Worm (Caenorhabditis elegans) whole organism, L4/young adult: ENCODE data around the gene C27A2.12.

ENCODE experiments used
- W03F9.2 ChIP-seq: fragments of 150-350 bp; optimal IDR thresholded peaks from 2 replicates; lab custom pipeline; 2014; ENCODE audit warnings: missing biosample characterization, missing genetic modification characterization
- dao-5 ChIP-seq: sonication (generic microtip); optimal IDR thresholded peaks from 2 replicates; lab custom pipeline; 2016; ENCODE audit warnings: missing genotype, missing genetic modification characterization, moderate library complexity, missing compliant biosample characterization
- him-1 ChIP-seq: sonication (generic microtip); optimal IDR thresholded peaks from 2 replicates; lab custom pipeline; 2016; ENCODE audit warnings: missing genotype, missing genetic modification reagents, missing genetic modification characterization, missing compliant biosample characterization

The C27A2.12 gene

ce11 chrII:5084225-5084624 lies 26.3 kb upstream of the C27A2.12 start:
- TF ChIP-seq W03F9.2 (tag; lab: Kevin White, UChicago) (no peak), him-1 (tag; lab: Kevin White, UChicago) (no peak), dao-5 (tag; lab: Kevin White, UChicago) (no peak)

- TF ChIP-seq W03F9.2 (tag; lab: Kevin White, UChicago) = no peak
- TF ChIP-seq him-1 (tag; lab: Kevin White, UChicago) = no peak
- no peak for TF ChIP-seq dao-5 (tag; lab: Kevin White, UChicago)
Measured at ce11 chrII:5083341-5083740, 25.4 kb upstream of the C27A2.12 start, which contains the start of gene C04G6.4. Gene C04G6.4 (minus strand): TSS chrII:5083441.

- TF ChIP-seq W03F9.2 (tag; lab: Kevin White, UChicago) (peak; percentile 45), him-1 (tag; lab: Kevin White, UChicago) (no peak), dao-5 (tag; lab: Kevin White, UChicago) (no peak)
Measured at ce11 chrII:5081124-5081913, 23.4 kb upstream of the C27A2.12 start, which contains the start of gene dsh-2. Gene dsh-2 (minus strand): TSS chrII:5081174.

ce11 chrII:5071265-5071664 lies 13.3 kb upstream of the C27A2.12 start, which contains the start of gene C27A2.7:
Gene C27A2.7 (minus strand): TSS chrII:5071365.
- TF ChIP-seq him-1 (tag; lab: Kevin White, UChicago) (no peak), dao-5 (tag; lab: Kevin White, UChicago) (no peak), W03F9.2 (tag; lab: Kevin White, UChicago) (no peak)

ce11 chrII:5069525-5069924 lies 11.6 kb upstream of the C27A2.12 start, which contains the start of gene idpb-2:
Gene idpb-2 (minus strand): TSS chrII:5069625.
- no peak for TF ChIP-seq him-1 (tag; lab: Kevin White, UChicago)
- TF ChIP-seq dao-5 (tag; lab: Kevin White, UChicago) = no peak
- TF ChIP-seq W03F9.2 (tag; lab: Kevin White, UChicago) = no peak

- TF ChIP-seq W03F9.2 (tag; lab: Kevin White, UChicago) = no peak
- TF ChIP-seq him-1 (tag; lab: Kevin White, UChicago) = no peak
- no peak for TF ChIP-seq dao-5 (tag; lab: Kevin White, UChicago)
Measured at ce11 chrII:5067927-5068326, 10.0 kb upstream of the C27A2.12 start, which contains the start of gene C27A2.8. Gene C27A2.8 (minus strand): TSS chrII:5068043.

- TF ChIP-seq dao-5 (tag; lab: Kevin White, UChicago) = no peak
- no peak for TF ChIP-seq W03F9.2 (tag; lab: Kevin White, UChicago)
- TF ChIP-seq him-1 (tag; lab: Kevin White, UChicago) = no peak
Measured at ce11 chrII:5066967-5067366, 9.0 kb upstream of the C27A2.12 start.

ce11 chrII:5061794-5062368 lies 3.9 kb upstream of the C27A2.12 start, which contains the start of gene smc-5:
Gene smc-5 (plus strand): TSS chrII:5062125.
- TF ChIP-seq W03F9.2 (tag; lab: Kevin White, UChicago) (no peak), him-1 (tag; lab: Kevin White, UChicago) (no peak), dao-5 (tag; lab: Kevin White, UChicago) (no peak)

ce11 chrII:5060719-5061118 lies 2.8 kb upstream of the C27A2.12 start, which contains the start of gene pho-12:
Gene pho-12 (minus strand): TSS chrII:5060819.
- TF ChIP-seq him-1 (tag; lab: Kevin White, UChicago) (no peak), W03F9.2 (tag; lab: Kevin White, UChicago) (no peak), dao-5 (tag; lab: Kevin White, UChicago) (no peak)

ce11 chrII:5057315-5057714 lies 621 bp downstream of the C27A2.12 start:
- TF ChIP-seq W03F9.2 (tag; lab: Kevin White, UChicago) (peak; percentile 12), him-1 (tag; lab: Kevin White, UChicago) (peak; percentile 55), dao-5 (tag; lab: Kevin White, UChicago) (peak; percentile 13)

- TF ChIP-seq W03F9.2 (tag; lab: Kevin White, UChicago) (no peak), dao-5 (tag; lab: Kevin White, UChicago) (no peak), him-1 (tag; lab: Kevin White, UChicago) (no peak)
Measured at ce11 chrII:5056254-5056653, 1.7 kb downstream of the C27A2.12 start.

ce11 chrII:5055129-5055666 lies 2.7 kb downstream of the C27A2.12 start, which contains the start of the genes ify-1 and rpl-22:
Gene ify-1 (minus strand): TSS chrII:5055179.
Gene rpl-22 (plus strand): TSS chrII:5055616.
- peak; percentile 94 for TF ChIP-seq W03F9.2 (tag; lab: Kevin White, UChicago)
- no peak for TF ChIP-seq dao-5 (tag; lab: Kevin White, UChicago)
- TF ChIP-seq him-1 (tag; lab: Kevin White, UChicago) = peak; percentile 76

- TF ChIP-seq dao-5 (tag; lab: Kevin White, UChicago) = no peak
Measured at ce11 chrII:5050776-5051175, 7.2 kb downstream of the C27A2.12 start.
